Worm (Caenorhabditis elegans): ENCODE measurements around the gene nlp-68.

DNA sequence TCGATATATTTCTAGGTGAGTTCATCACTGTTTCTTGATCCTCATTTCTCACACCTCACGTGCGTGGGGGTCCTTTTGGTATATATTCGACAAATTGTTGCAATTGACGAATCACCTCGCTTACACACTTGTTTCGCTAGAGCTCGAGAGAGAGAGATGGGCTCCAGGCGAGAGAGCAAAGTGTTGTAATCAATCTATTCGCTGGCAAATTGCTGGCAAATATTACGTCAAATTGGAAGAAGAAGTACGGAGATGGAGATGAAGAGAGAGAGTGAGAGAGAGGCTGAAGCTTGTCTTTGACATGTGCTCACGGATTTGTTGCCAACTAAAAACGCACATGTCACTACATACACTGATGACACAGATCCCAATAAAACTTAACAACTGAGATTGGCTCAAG is 13.0 kb downstream of the nlp-68 start:
- TF ChIP-seq F22D6.2 (tag; optimal IDR thresholded peaks at IDR 0.05) (no peak), him-1 (tag; optimal IDR thresholded peaks at IDR 0.05) (no peak), bed-1 (GFP tag; IDR thresholded peaks at IDR 0.05) (no peak), pha-4 (tag; optimal IDR thresholded peaks at IDR 0.05) (no peak), ama-1 (optimal IDR thresholded peaks at IDR 0.05) (no peak), ama-1 (GFP tag; optimal IDR thresholded peaks at IDR 0.05) (no peak), nhr-80 (tag; optimal IDR thresholded peaks at IDR 0.05) (no peak), sea-2 (GFP tag; IDR thresholded peaks at IDR 0.05) (no peak), hmg-1.2 (GFP tag; IDR thresholded peaks at IDR 0.05) (no peak), gei-17 (GFP tag; optimal IDR thresholded peaks at IDR 0.05) (no peak), F49E8.2 (tag; optimal IDR thresholded peaks at IDR 0.05; ENCODE audit: insufficient read depth) (no peak), F39B2.1 (GFP tag; IDR thresholded peaks at IDR 0.05) (no peak)
